Worm (Caenorhabditis elegans): Measurements from ENCODE around the gene fln-2.

ce11 chrX:9388686-9389085, 8.8 kb upstream of the fln-2 start:
- TF ChIP-seq dao-5 (tag; optimal IDR thresholded peaks at IDR 0.05): no peak
- no peak for TF ChIP-seq him-1 (tag; optimal IDR thresholded peaks at IDR 0.05)
- TF ChIP-seq W03F9.2 (tag; optimal IDR thresholded peaks at IDR 0.05): no peak

Measured in whole organism, L4/young adult.